Fruit fly (Drosophila melanogaster) whole organism, larva: ENCODE data around the gene CG33795.

Source experiments
- noc ChIP-seq: fragments of 200-800 bp; sonication (Bioruptor generic); optimal IDR thresholded peaks from 3 replicates; lab custom pipeline; 2019; ENCODE audit warnings: missing biosample characterization, mild to moderate bottlenecking, missing genetic modification characterization, moderate library complexity

The CG33795 gene

dm6 chr3L:16171280-16171679 lies at the start of gene CG33795:
Gene CG33795, minus strand, starts transcription at chr3L:16171380.
- no peak for TF ChIP-seq noc (tag; lab: Kevin White, UChicago)

- TF ChIP-seq noc (tag; lab: Kevin White, UChicago): no peak
Observed at dm6 chr3L:16217935-16218334, 46.8 kb upstream of the CG33795 start.

DNA sequence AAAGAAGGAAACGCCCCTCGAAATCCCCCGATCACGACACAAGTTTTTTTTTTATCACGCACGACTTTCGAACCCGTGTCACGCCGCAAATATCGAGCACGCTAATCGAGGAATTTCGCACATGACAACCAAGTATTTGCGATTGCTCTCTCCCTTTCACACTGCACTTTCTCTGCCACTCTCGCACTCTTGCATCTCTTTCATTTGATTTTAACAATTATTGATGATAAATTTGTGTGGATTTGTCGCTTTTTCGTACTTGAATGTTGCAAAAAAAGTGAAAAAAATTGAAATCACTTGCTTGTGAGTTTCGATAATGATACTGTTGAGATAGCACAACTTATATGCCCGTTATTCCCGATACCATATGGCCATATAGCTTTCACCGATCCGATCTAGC lies 46.0 kb upstream of the CG33795 start, which contains the start of gene CG13073:
CG13073 (minus strand) TSS at position 101 of the 400 bp plus-strand sequence.
- TF ChIP-seq noc (tag; lab: Kevin White, UChicago): no peak

- TF ChIP-seq noc (tag; lab: Kevin White, UChicago): no peak
Observed at dm6 chr3L:16215816-16216215, 44.6 kb upstream of the CG33795 start.

DNA sequence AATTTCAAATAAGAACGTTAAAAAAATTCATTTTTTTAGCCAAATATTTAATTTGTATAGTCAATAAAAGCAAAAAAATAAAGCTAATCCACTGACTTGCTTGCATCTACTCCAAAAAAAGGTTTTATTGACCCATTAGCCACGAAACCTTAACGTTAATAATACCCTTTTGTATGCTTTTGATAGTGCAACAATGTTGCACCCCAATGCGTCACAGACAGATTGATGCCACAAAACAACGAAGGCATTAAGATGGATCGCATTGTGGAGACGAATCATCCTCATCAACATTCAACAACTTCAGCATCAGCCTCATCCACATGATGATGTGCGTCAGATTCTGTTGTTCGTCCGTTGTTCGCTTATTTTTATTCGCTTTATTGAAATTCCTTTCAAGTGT lies 44.2 kb upstream of the CG33795 start:
- no peak for TF ChIP-seq noc (tag; lab: Kevin White, UChicago)

dm6 chr3L:16214533-16215207 lies 43.5 kb upstream of the CG33795 start:
- no peak for TF ChIP-seq noc (tag; lab: Kevin White, UChicago)

- TF ChIP-seq noc (tag; lab: Kevin White, UChicago): no peak
Observed at dm6 chr3L:16213201-16213600, 42.0 kb upstream of the CG33795 start.

DNA sequence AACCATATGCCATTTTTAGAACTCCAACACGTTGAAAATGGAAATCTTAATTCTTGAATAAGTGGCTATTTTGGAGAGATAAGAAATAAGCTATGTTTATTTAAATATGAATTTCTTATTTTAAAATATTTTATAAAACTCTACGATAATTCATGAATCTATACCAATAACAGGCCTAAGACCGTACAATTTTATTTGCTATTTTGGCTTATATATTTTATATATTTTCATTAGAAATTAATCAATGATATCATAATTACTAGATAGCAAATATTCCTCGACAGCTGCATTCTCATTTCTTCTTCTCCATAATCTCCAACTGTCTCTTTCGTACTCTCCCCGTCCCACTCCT lies 40.7 kb upstream of the CG33795 start:
- no peak for TF ChIP-seq noc (tag; lab: Kevin White, UChicago)

DNA sequence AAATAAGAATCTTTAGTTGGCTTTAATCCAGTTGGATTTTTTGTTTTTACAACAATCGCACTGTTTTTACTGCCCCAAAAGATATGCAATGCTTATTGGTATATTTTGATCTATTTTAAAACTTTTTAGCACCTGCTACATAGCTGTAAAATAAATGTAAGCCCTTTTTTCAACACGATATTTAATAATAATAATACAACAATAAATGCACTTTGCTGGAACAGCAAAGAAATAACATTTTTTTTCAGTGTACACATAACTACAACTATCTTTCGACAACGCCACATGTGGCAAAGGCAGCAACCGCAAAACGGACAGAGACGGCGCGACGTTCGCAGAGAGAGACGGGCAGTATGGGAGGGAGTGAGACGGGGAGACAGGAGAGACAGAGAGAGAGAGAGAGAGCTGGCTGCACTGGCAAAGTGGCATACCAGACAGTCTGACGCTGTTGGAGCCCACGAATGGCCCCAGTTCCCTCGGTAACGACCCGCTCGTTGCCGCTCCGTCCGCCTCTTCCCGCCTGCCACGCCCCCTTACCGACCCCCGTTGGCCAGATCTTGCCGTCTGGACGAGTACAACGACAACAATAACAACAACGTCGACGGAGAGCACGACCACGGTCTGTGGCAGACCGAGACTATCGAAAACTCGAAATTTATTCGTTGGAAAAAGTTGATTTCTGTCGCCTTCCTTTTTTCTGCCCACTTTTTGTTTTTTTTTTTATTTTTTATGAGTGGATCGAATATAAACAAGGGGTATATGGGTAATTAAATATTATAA lies 40.2 kb upstream of the CG33795 start:
- TF ChIP-seq noc (tag; lab: Kevin White, UChicago): no peak

dm6 chr3L:16209641-16210040 lies 38.5 kb upstream of the CG33795 start:
- no peak for TF ChIP-seq noc (tag; lab: Kevin White, UChicago)

- TF ChIP-seq noc (tag; lab: Kevin White, UChicago): no peak
Observed at dm6 chr3L:16208839-16209612, 37.8 kb upstream of the CG33795 start.

DNA sequence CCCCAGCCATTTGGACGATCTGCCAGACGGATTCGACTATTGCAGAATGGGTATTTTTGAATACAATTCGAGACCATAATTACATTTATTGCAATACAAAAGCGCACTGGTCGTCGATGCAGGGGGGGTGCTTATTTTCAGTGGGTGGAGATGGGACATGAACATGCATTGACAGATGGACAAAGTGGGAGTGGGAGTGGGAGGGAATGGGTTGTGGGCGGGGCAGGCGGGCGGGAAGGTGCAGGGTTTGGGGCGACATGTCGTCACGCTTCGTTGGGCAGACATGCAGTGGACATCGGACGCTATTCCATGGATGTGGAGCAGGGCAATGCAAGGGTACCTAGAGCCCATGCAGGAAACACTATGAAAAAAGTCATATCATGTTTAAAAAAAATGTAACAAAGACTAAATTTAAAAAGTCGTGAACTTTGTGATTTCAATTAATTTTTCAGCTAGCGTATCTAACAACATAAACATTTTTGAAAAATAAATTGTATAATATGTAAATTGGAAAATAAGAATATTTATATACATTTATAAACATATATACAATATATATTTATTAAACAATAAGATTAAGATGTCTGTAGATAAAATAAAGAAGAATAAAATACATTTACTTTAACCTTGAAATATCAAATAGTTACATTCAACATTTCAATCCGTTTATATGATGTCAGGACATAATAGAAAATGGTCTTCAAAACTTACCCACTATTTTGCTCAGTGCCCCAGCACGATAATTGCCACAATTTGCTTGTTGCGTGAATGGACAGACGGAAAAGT lies 37.1 kb upstream of the CG33795 start:
- no peak for TF ChIP-seq noc (tag; lab: Kevin White, UChicago)

dm6 chr3L:16204128-16204527 lies 32.9 kb upstream of the CG33795 start:
- no peak for TF ChIP-seq noc (tag; lab: Kevin White, UChicago)

dm6 chr3L:16203236-16203635 lies 32.1 kb upstream of the CG33795 start:
- peak; percentile 87 for TF ChIP-seq noc (tag; lab: Kevin White, UChicago)

- peak; percentile 64 for TF ChIP-seq noc (tag; lab: Kevin White, UChicago)
Observed at dm6 chr3L:16202550-16202949, 31.4 kb upstream of the CG33795 start.
